Worm (Caenorhabditis elegans): ENCODE results near the gene cut-3.

ce11 chrII:8437035-8437434, 9.6 kb downstream of the cut-3 start, which contains the start of gene acp-3:
- TF ChIP-seq K09A11.1 (tag; optimal IDR thresholded peaks at IDR 0.05; ENCODE audit: insufficient read depth) (no peak), odd-2 (tag; optimal IDR thresholded peaks at IDR 0.05) (no peak), rnt-1 (tag; optimal IDR thresholded peaks at IDR 0.05) (no peak), lin-11 (tag; optimal IDR thresholded peaks at IDR 0.05) (no peak), pag-3 (tag; optimal IDR thresholded peaks at IDR 0.05; ENCODE audit: borderline replicate concordance) (no peak), ama-1 (optimal IDR thresholded peaks at IDR 0.05) (no peak), hlh-13 (GFP tag; optimal IDR thresholded peaks at IDR 0.05) (no peak)

Data from whole organism, late embryonic.